Worm (Caenorhabditis elegans) whole organism, L3 larva: ENCODE data around the gene tctn-1.

Source experiments
- R02D3.7 ChIP-seq: fragments of 150-350 bp; optimal IDR thresholded peaks from 2 replicates; lab custom pipeline; 2014; ENCODE audit warnings: missing biosample characterization, missing genetic modification characterization
- ZK546.5 ChIP-seq: sonication (generic microtip); optimal IDR thresholded peaks from 2 replicates; lab custom pipeline; 2017; ENCODE audit warnings: missing biosample characterization, missing genetic modification characterization
- aly-2 ChIP-seq: fragments of 150-350 bp; optimal IDR thresholded peaks from 2 replicates; lab custom pipeline; 2014; ENCODE audit warnings: missing biosample characterization, missing genetic modification characterization
- ama-1 ChIP-seq: fragments of 150-350 bp; optimal IDR thresholded peaks from 2 replicates; lab custom pipeline; 2018
- ceh-16 ChIP-seq: sonication (generic microtip); optimal IDR thresholded peaks from 2 replicates; lab custom pipeline; 2017; ENCODE audit warnings: missing biosample characterization, missing genetic modification characterization
- ceh-28 ChIP-seq: fragments of 150-350 bp; optimal IDR thresholded peaks from 2 replicates; lab custom pipeline; 2014; ENCODE audit warnings: missing biosample characterization, missing genetic modification reagents, missing genetic modification characterization
- ceh-9 ChIP-seq: sonication (generic microtip); optimal IDR thresholded peaks from 2 replicates; lab custom pipeline; 2018; ENCODE audit warnings: missing biosample characterization, missing genetic modification characterization
- daf-12 ChIP-seq: fragments of 150-350 bp; optimal IDR thresholded peaks from 2 replicates; lab custom pipeline; 2014; ENCODE audit warnings: missing biosample characterization, missing genetic modification reagents, missing genetic modification characterization
- egl-27 ChIP-seq: sonication (generic microtip); optimal IDR thresholded peaks from 4 replicates; lab custom pipeline; 2017; ENCODE audit warnings: missing biosample characterization, missing genetic modification reagents, missing genetic modification characterization
- egl-5 ChIP-seq: fragments of 150-350 bp; optimal IDR thresholded peaks from 2 replicates; lab custom pipeline; 2017; ENCODE audit warnings: missing biosample characterization, missing genetic modification reagents, missing genetic modification characterization, inconsistent platforms
- elt-1 ChIP-seq: fragments of 150-350 bp; optimal IDR thresholded peaks from 2 replicates; lab custom pipeline; 2014; ENCODE audit warnings: missing biosample characterization, missing genetic modification characterization
- elt-2 ChIP-seq: sonication (generic microtip); optimal IDR thresholded peaks from 2 replicates; lab custom pipeline; 2016; ENCODE audit warnings: missing genetic modification reagents, mild to moderate bottlenecking, missing genetic modification characterization, missing compliant biosample characterization
- fkh-10 ChIP-seq: sonication (generic microtip); optimal IDR thresholded peaks from 2 replicates; lab custom pipeline; 2017; ENCODE audit warnings: missing biosample characterization, missing genetic modification reagents, missing genetic modification characterization
- fkh-2 ChIP-seq: fragments of 150-350 bp; optimal IDR thresholded peaks from 2 replicates; lab custom pipeline; 2014; ENCODE audit warnings: missing biosample characterization, missing genetic modification reagents, missing genetic modification characterization
- fos-1 ChIP-seq: fragments of 150-350 bp; optimal IDR thresholded peaks from 2 replicates; lab custom pipeline; 2014; ENCODE audit warnings: missing biosample characterization, missing genetic modification characterization
- hmg-11 ChIP-seq: sonication (generic microtip); optimal IDR thresholded peaks from 2 replicates; lab custom pipeline; 2016; ENCODE audit warnings: missing genetic modification characterization, missing compliant biosample characterization
- jun-1 ChIP-seq: fragments of 150-350 bp; optimal IDR thresholded peaks from 2 replicates; lab custom pipeline; 2014; ENCODE audit warnings: missing biosample characterization, missing genetic modification reagents, missing genetic modification characterization
- lin-15B ChIP-seq: fragments of 150-350 bp; optimal IDR thresholded peaks from 2 replicates; lab custom pipeline; 2014; ENCODE audit warnings: missing biosample characterization, missing genetic modification characterization
- lin-39 ChIP-seq: fragments of 150-350 bp; optimal IDR thresholded peaks from 2 replicates; lab custom pipeline; 2018; ENCODE audit warnings: missing biosample characterization, missing genetic modification reagents, missing genetic modification characterization
- lsy-12 ChIP-seq: sonication (generic microtip); optimal IDR thresholded peaks from 2 replicates; lab custom pipeline; 2016; ENCODE audit warnings: mild to moderate bottlenecking, missing genetic modification characterization, missing compliant biosample characterization
- mdl-1 ChIP-seq: fragments of 150-350 bp; optimal IDR thresholded peaks from 2 replicates; lab custom pipeline; 2014; ENCODE audit warnings: missing biosample characterization, missing genetic modification characterization
- mml-1 ChIP-seq: fragments of 150-350 bp; sonication (generic microtip); optimal IDR thresholded peaks from 3 replicates; lab custom pipeline; 2014; ENCODE audit warnings: missing biosample characterization, missing genetic modification characterization
- nfya-1 ChIP-seq: sonication (generic microtip); optimal IDR thresholded peaks from 2 replicates; lab custom pipeline; 2017; ENCODE audit warnings: missing genetic modification characterization, mild to moderate bottlenecking, missing compliant biosample characterization, antibody characterized with exemption, moderate library complexity; ENCODE audit not compliant: insufficient read depth
- nhr-11 ChIP-seq: fragments of 150-350 bp; optimal IDR thresholded peaks from 2 replicates; lab custom pipeline; 2014; ENCODE audit warnings: missing biosample characterization, missing genetic modification characterization
- nhr-12 ChIP-seq: fragments of 150-350 bp; optimal IDR thresholded peaks from 2 replicates; lab custom pipeline; 2014; ENCODE audit warnings: missing biosample characterization, missing genetic modification characterization
- nhr-23 ChIP-seq: fragments of 150-350 bp; optimal IDR thresholded peaks from 2 replicates; lab custom pipeline; 2014; ENCODE audit warnings: missing biosample characterization, missing genetic modification reagents, missing genetic modification characterization
- nhr-237 ChIP-seq: fragments of 150-350 bp; optimal IDR thresholded peaks from 2 replicates; lab custom pipeline; 2014; ENCODE audit warnings: missing biosample characterization, missing genetic modification characterization
- nhr-25 ChIP-seq: sonication (generic microtip); optimal IDR thresholded peaks from 2 replicates; lab custom pipeline; 2017; ENCODE audit warnings: missing biosample characterization, missing genetic modification characterization
- nhr-28 ChIP-seq: fragments of 150-350 bp; optimal IDR thresholded peaks from 2 replicates; lab custom pipeline; 2014; ENCODE audit warnings: missing biosample characterization, missing genetic modification characterization
- nhr-43 ChIP-seq: sonication (generic microtip); optimal IDR thresholded peaks from 2 replicates; lab custom pipeline; 2016; ENCODE audit warnings: mild to moderate bottlenecking, missing genetic modification characterization, missing compliant biosample characterization; ENCODE audit not compliant: poor library complexity, severe bottlenecking
- nhr-67 ChIP-seq: fragments of 150-350 bp; optimal IDR thresholded peaks from 2 replicates; lab custom pipeline; 2014; ENCODE audit warnings: missing biosample characterization, missing genetic modification characterization
- nhr-77 ChIP-seq: fragments of 150-350 bp; optimal IDR thresholded peaks from 2 replicates; lab custom pipeline; 2014; ENCODE audit warnings: missing biosample characterization, missing genetic modification characterization
- pha-4 ChIP-seq: fragments of 150-350 bp; optimal IDR thresholded peaks from 2 replicates; lab custom pipeline; 2014; ENCODE audit warnings: missing biosample characterization, missing genetic modification reagents, missing genetic modification characterization
- pqm-1 ChIP-seq: fragments of 150-350 bp; optimal IDR thresholded peaks from 2 replicates; lab custom pipeline; 2017; ENCODE audit warnings: missing biosample characterization, missing genetic modification characterization, inconsistent platforms
- sea-2 ChIP-seq: fragments of 150-350 bp; sonication (generic microtip); optimal IDR thresholded peaks from 4 replicates; lab custom pipeline; 2014; ENCODE audit warnings: missing biosample characterization, missing genetic modification reagents, missing genetic modification characterization
- skn-1 ChIP-seq: fragments of 150-350 bp; optimal IDR thresholded peaks from 2 replicates; lab custom pipeline; 2014; ENCODE audit warnings: missing biosample characterization, missing genetic modification characterization
- tbx-2 ChIP-seq: sonication (generic microtip); optimal IDR thresholded peaks from 2 replicates; lab custom pipeline; 2016; ENCODE audit warnings: mild to moderate bottlenecking, missing genetic modification characterization, missing compliant biosample characterization
- unc-39 ChIP-seq: sonication (generic microtip); optimal IDR thresholded peaks from 4 replicates; lab custom pipeline; 2017; ENCODE audit warnings: missing biosample characterization, missing genetic modification characterization
- unc-62 ChIP-seq: fragments of 150-350 bp; sonication (generic microtip); optimal IDR thresholded peaks from 4 replicates; lab custom pipeline; 2014; ENCODE audit warnings: missing biosample characterization, missing genetic modification reagents, missing genetic modification characterization
- zag-1 ChIP-seq: fragments of 150-350 bp; optimal IDR thresholded peaks from 2 replicates; lab custom pipeline; 2014; ENCODE audit warnings: missing biosample characterization, missing genetic modification characterization
- ztf-11 ChIP-seq: fragments of 150-350 bp; optimal IDR thresholded peaks from 2 replicates; lab custom pipeline; 2014; ENCODE audit warnings: missing biosample characterization, missing genetic modification characterization
- ztf-4 ChIP-seq: fragments of 150-350 bp; optimal IDR thresholded peaks from 2 replicates; lab custom pipeline; 2014; ENCODE audit warnings: missing biosample characterization, missing genetic modification characterization

The tctn-1 gene

ce11 chrIV:4749728-4750278, 2.2 kb upstream of the tctn-1 start, which contains the start of the genes rpl-20 and Y17G9B.5 (continued):
- TF ChIP-seq ztf-11 (tag; lab: Kevin White, UChicago): peak; percentile 64
- peak; percentile 91 for TF ChIP-seq ama-1
- peak; percentile 98 for TF ChIP-seq tbx-2 (tag; lab: Kevin White, UChicago)
- peak; percentile 100 for TF ChIP-seq R02D3.7 (tag; lab: Kevin White, UChicago)
- TF ChIP-seq ztf-4: peak; percentile 97
- peak; percentile 83 for TF ChIP-seq fkh-2
- TF ChIP-seq lsy-12 (tag; lab: Kevin White, UChicago): peak; percentile 100
- peak; percentile 100 for TF ChIP-seq nfya-1 (tag; lab: Kevin White, UChicago)
- peak; percentile 67 for TF ChIP-seq nhr-67 (tag; lab: Kevin White, UChicago)
- TF ChIP-seq lin-15B: peak; percentile 100
- peak; percentile 97 for TF ChIP-seq skn-1 (tag; lab: Kevin White, UChicago)
- peak; percentile 100 for TF ChIP-seq fkh-10
- TF ChIP-seq fos-1 (tag; lab: Kevin White, UChicago): peak; percentile 94
- TF ChIP-seq aly-2 (tag; lab: Kevin White, UChicago): peak; percentile 97
- peak; percentile 98 for TF ChIP-seq ceh-28 (tag; lab: Kevin White, UChicago)
- peak; percentile 100 for TF ChIP-seq hmg-11
- peak; percentile 83 for TF ChIP-seq ZK546.5 (tag; lab: Kevin White, UChicago)
- TF ChIP-seq lin-39 (tag; lab: Kevin White, UChicago): peak; percentile 99
- TF ChIP-seq nhr-28 (tag; lab: Kevin White, UChicago): peak; percentile 98
- TF ChIP-seq nhr-43 (tag; lab: Kevin White, UChicago): peak; percentile 99
- peak; percentile 97 for TF ChIP-seq unc-62 (GFP tag; lab: Kevin White, UChicago)
- no peak for TF ChIP-seq mml-1 (tag; lab: Kevin White, UChicago)
- TF ChIP-seq, all 47 proteins: peak for 43

DNA sequence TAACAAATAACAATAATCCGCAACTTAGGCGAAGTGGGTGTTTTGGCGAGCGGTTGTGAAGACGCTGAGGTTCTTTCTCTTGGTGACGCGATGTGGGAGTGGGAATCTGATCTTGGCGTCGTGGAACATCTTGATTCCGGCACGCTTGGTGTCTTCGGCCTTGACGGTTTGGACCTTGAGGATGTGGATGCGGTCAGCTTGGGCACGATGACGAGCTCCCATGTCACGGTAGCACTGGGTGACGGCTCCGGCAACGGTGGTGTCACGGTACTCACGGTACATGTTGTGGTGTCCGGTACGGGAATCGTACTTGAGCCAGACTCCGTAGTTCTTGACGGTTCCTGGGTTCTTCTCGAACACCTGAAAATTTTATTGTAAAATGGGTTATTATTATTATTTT, 1.5 kb upstream of the tctn-1 start:
- TF ChIP-seq egl-5 (tag; lab: Kevin White, UChicago): no peak
- no peak for TF ChIP-seq unc-39 (tag; lab: Kevin White, UChicago)
- TF ChIP-seq jun-1 (tag; lab: Kevin White, UChicago): no peak
- no peak for TF ChIP-seq nhr-237 (tag; lab: Kevin White, UChicago)
- TF ChIP-seq egl-27 (tag; lab: Kevin White, UChicago): no peak
- TF ChIP-seq ztf-4: no peak
- TF ChIP-seq lin-15B: no peak
- no peak for TF ChIP-seq unc-62 (GFP tag; lab: Kevin White, UChicago)
- TF ChIP-seq skn-1 (tag; lab: Kevin White, UChicago): no peak
- no peak for TF ChIP-seq nhr-28 (tag; lab: Kevin White, UChicago)
- no peak for TF ChIP-seq hmg-11
- TF ChIP-seq fkh-10: no peak
- TF ChIP-seq pqm-1 (tag; lab: Kevin White, UChicago): no peak
- no peak for TF ChIP-seq ceh-9
- no peak for TF ChIP-seq R02D3.7 (tag; lab: Kevin White, UChicago)
- no peak for TF ChIP-seq ama-1

ce11 chrIV:4748408-4749105, 925 bp upstream of the tctn-1 start, which contains the start of gene cyc-2.1:
TSS of gene cyc-2.1 (minus strand) at chrIV:4749012.
- no peak for TF ChIP-seq unc-39 (tag; lab: Kevin White, UChicago)
- peak; percentile 18 for TF ChIP-seq skn-1 (tag; lab: Kevin White, UChicago)
- no peak for TF ChIP-seq unc-62 (GFP tag; lab: Kevin White, UChicago)
- TF ChIP-seq nhr-12 (tag; lab: Kevin White, UChicago): no peak
- peak; percentile 70 for TF ChIP-seq pqm-1 (tag; lab: Kevin White, UChicago)
- TF ChIP-seq zag-1 (tag; lab: Kevin White, UChicago): no peak
- no peak for TF ChIP-seq nhr-237 (tag; lab: Kevin White, UChicago)
- peak; percentile 82 for TF ChIP-seq hmg-11
- TF ChIP-seq ZK546.5 (tag; lab: Kevin White, UChicago): no peak
- no peak for TF ChIP-seq fkh-10
- peak; percentile 62 for TF ChIP-seq nhr-25 (tag; lab: Kevin White, UChicago)
- TF ChIP-seq lin-39 (tag; lab: Kevin White, UChicago): peak; percentile 4
- no peak for TF ChIP-seq elt-1 (tag; lab: Kevin White, UChicago)
- peak; percentile 61 for TF ChIP-seq nhr-77 (tag; lab: Kevin White, UChicago)
- no peak for TF ChIP-seq ceh-9
- TF ChIP-seq jun-1 (tag; lab: Kevin White, UChicago): peak; percentile 10
- peak; percentile 47 for TF ChIP-seq ceh-28 (tag; lab: Kevin White, UChicago)
- TF ChIP-seq ama-1: peak; percentile 84
- TF ChIP-seq lsy-12 (tag; lab: Kevin White, UChicago): peak; percentile 68
- no peak for TF ChIP-seq fkh-2
- TF ChIP-seq pha-4 (tag; lab: Kevin White, UChicago): peak; percentile 54
- peak; percentile 38 for TF ChIP-seq nhr-23
- TF ChIP-seq mdl-1 (tag; lab: Kevin White, UChicago): no peak
- no peak for TF ChIP-seq nhr-11
- peak; percentile 83 for TF ChIP-seq lin-15B
- peak; percentile 73 for TF ChIP-seq elt-2
- no peak for TF ChIP-seq egl-27 (tag; lab: Kevin White, UChicago)
- no peak for TF ChIP-seq daf-12 (tag; lab: Kevin White, UChicago)
- TF ChIP-seq tbx-2 (tag; lab: Kevin White, UChicago): no peak
- peak; percentile 66 for TF ChIP-seq nfya-1 (tag; lab: Kevin White, UChicago)
- TF ChIP-seq aly-2 (tag; lab: Kevin White, UChicago): peak; percentile 69
- TF ChIP-seq sea-2: no peak
- no peak for TF ChIP-seq ceh-16
- peak; percentile 67 for TF ChIP-seq R02D3.7 (tag; lab: Kevin White, UChicago)
- TF ChIP-seq fos-1 (tag; lab: Kevin White, UChicago): peak; percentile 47
- no peak for TF ChIP-seq ztf-11 (tag; lab: Kevin White, UChicago)
